Fruit fly (Drosophila melanogaster) whole organism, embryonic: ENCODE data around the gene CG42393.

ENCODE experiments used
- Atf6 ChIP-seq: fragments of 200-800 bp; sonication (Bioruptor generic); IDR thresholded peaks from 2 replicates; pipeline ENCODE4 v1.3.6; 2022; ENCODE audit warnings: missing biosample characterization, missing genetic modification characterization
- BEAF-32 ChIP-seq: fragments of 200-800 bp; sonication (Bioruptor generic); optimal IDR thresholded peaks from 3 replicates; lab custom pipeline; 2017; ENCODE audit warnings: missing biosample characterization, missing genetic modification characterization, mild to moderate bottlenecking, moderate library complexity, missing genetic modification reagents
- BtbVII ChIP-seq: fragments of 200-800 bp; sonication (Bioruptor generic); optimal IDR thresholded peaks from 3 replicates; lab custom pipeline; 2017; ENCODE audit warnings: missing biosample characterization, mild to moderate bottlenecking, missing genetic modification characterization
- CG11456 ChIP-seq: fragments of 200-800 bp; sonication (Bioruptor generic); IDR thresholded peaks from 3 replicates; pipeline ENCODE4 v1.3.6; 2022; ENCODE audit warnings: missing biosample characterization, missing genetic modification characterization
- CG11504 ChIP-seq: fragments of 200-800 bp; sonication (Bioruptor generic); optimal IDR thresholded peaks from 3 replicates; lab custom pipeline; 2019; ENCODE audit warnings: missing biosample characterization, mild to moderate bottlenecking, missing genetic modification characterization, moderate library complexity
- CG12769 ChIP-seq: fragments of 200-800 bp; sonication (Bioruptor generic); optimal IDR thresholded peaks from 2 replicates; lab custom pipeline; 2019; ENCODE audit warnings: missing biosample characterization, mild to moderate bottlenecking, missing genetic modification characterization, moderate library complexity
- CG13123 ChIP-seq: fragments of 200-800 bp; sonication (Bioruptor generic); optimal IDR thresholded peaks from 2 replicates; lab custom pipeline; 2016; ENCODE audit warnings: missing biosample characterization, missing genetic modification characterization
- CG14014 ChIP-seq: fragments of 200-800 bp; sonication (Bioruptor generic); IDR thresholded peaks from 2 replicates; pipeline ENCODE4 v1.3.6; 2022; ENCODE audit warnings: missing biosample characterization, missing genetic modification characterization
- CG1603 ChIP-seq: fragments of 200-800 bp; sonication (Bioruptor generic); optimal IDR thresholded peaks from 2 replicates; lab custom pipeline; 2019; ENCODE audit warnings: missing biosample characterization, mild to moderate bottlenecking, missing genetic modification characterization, moderate library complexity
- CG16779 ChIP-seq: fragments of 200-800 bp; sonication (Bioruptor generic); IDR thresholded peaks from 2 replicates; pipeline ENCODE4 v1.3.6; 2022; ENCODE audit warnings: missing biosample characterization, missing genetic modification characterization
- CG2889 ChIP-seq: fragments of 200-800 bp; sonication (Bioruptor generic); IDR thresholded peaks from 3 replicates; pipeline ENCODE4 v1.3.6; 2022; ENCODE audit warnings: missing biosample characterization, missing genetic modification characterization
- CG30431 ChIP-seq: fragments of 200-800 bp; sonication (Bioruptor generic); optimal IDR thresholded peaks from 2 replicates; lab custom pipeline; 2017; ENCODE audit warnings: missing biosample characterization, missing genetic modification characterization
- CG31365 ChIP-seq: fragments of 200-800 bp; sonication (Bioruptor generic); optimal IDR thresholded peaks from 2 replicates; lab custom pipeline; 2018; ENCODE audit warnings: missing biosample characterization, mild to moderate bottlenecking, missing genetic modification characterization
- CG3281 ChIP-seq: fragments of 200-800 bp; sonication (Bioruptor generic); optimal IDR thresholded peaks from 3 replicates; lab custom pipeline; 2017; ENCODE audit warnings: missing biosample characterization, mild to moderate bottlenecking, missing genetic modification characterization
- CG3838 ChIP-seq: fragments of 200-800 bp; sonication (Bioruptor generic); optimal IDR thresholded peaks from 3 replicates; lab custom pipeline; 2016; ENCODE audit warnings: missing biosample characterization, missing genetic modification characterization
- CG4360 ChIP-seq: fragments of 200-800 bp; sonication (Bioruptor generic); IDR thresholded peaks from 2 replicates; pipeline ENCODE4 v1.3.6; 2022; ENCODE audit warnings: missing biosample characterization, missing genetic modification characterization
- CG5245 ChIP-seq: fragments of 200-800 bp; sonication (Bioruptor generic); optimal IDR thresholded peaks from 3 replicates; lab custom pipeline; 2016; ENCODE audit warnings: missing biosample characterization, missing genetic modification characterization
- CG6854 ChIP-seq: fragments of 200-800 bp; sonication (Bioruptor generic); optimal IDR thresholded peaks from 3 replicates; lab custom pipeline; 2017; ENCODE audit warnings: missing biosample characterization, mild to moderate bottlenecking, missing genetic modification characterization
- CG7987 ChIP-seq: fragments of 200-800 bp; sonication (Bioruptor generic); optimal IDR thresholded peaks from 2 replicates; lab custom pipeline; 2018; ENCODE audit warnings: missing biosample characterization, mild to moderate bottlenecking, missing genetic modification characterization, moderate library complexity
- CG9215 ChIP-seq: fragments of 200-800 bp; sonication (Bioruptor generic); IDR thresholded peaks from 2 replicates; pipeline ENCODE4 v1.3.6; 2022; ENCODE audit warnings: missing biosample characterization, missing genetic modification characterization
- CG9797 ChIP-seq: fragments of 200-800 bp; sonication (Bioruptor generic); optimal IDR thresholded peaks from 3 replicates; lab custom pipeline; 2018; ENCODE audit warnings: missing biosample characterization, mild to moderate bottlenecking, missing genetic modification characterization
- CG9876 ChIP-seq: fragments of 200-800 bp; sonication (Bioruptor generic); optimal IDR thresholded peaks from 2 replicates; lab custom pipeline; 2016; ENCODE audit warnings: missing biosample characterization, missing genetic modification characterization
- CoRest ChIP-seq: fragments of 200-800 bp; sonication (Bioruptor generic); optimal IDR thresholded peaks from 3 replicates; lab custom pipeline; 2018; ENCODE audit warnings: missing biosample characterization, mild to moderate bottlenecking, missing genetic modification characterization, moderate library complexity
- Dbx ChIP-seq: fragments of 200-800 bp; sonication (Bioruptor generic); IDR thresholded peaks from 3 replicates; pipeline ENCODE4 v1.3.6; 2022; ENCODE audit warnings: missing biosample characterization, missing genetic modification characterization
- Fer1 ChIP-seq: fragments of 200-800 bp; sonication (Bioruptor generic); optimal IDR thresholded peaks from 2 replicates; lab custom pipeline; 2017; ENCODE audit warnings: missing biosample characterization, mild to moderate bottlenecking, missing genetic modification characterization
- HHEX ChIP-seq: fragments of 200-800 bp; sonication (Bioruptor generic); optimal IDR thresholded peaks from 3 replicates; lab custom pipeline; 2017; ENCODE audit warnings: missing biosample characterization, mild to moderate bottlenecking, missing genetic modification characterization, missing genetic modification reagents
- Hand ChIP-seq: fragments of 200-800 bp; sonication (Bioruptor generic); optimal IDR thresholded peaks from 2 replicates; lab custom pipeline; 2017; ENCODE audit warnings: mild to moderate bottlenecking, missing biosample characterization, missing genetic modification reagents, missing genetic modification characterization
- Jarid2 ChIP-seq: fragments of 200-800 bp; sonication (Bioruptor generic); optimal IDR thresholded peaks from 3 replicates; lab custom pipeline; 2017; ENCODE audit warnings: mild to moderate bottlenecking, missing biosample characterization, missing genetic modification reagents, missing genetic modification characterization
- MBD-R2 ChIP-seq: fragments of 200-800 bp; sonication (Bioruptor generic); IDR thresholded peaks from 2 replicates; pipeline ENCODE4 v1.3.6; 2022; ENCODE audit warnings: missing biosample characterization, missing genetic modification characterization
- Med ChIP-seq: fragments of 200-800 bp; sonication (Bioruptor generic); peaks from one replicate; lab custom pipeline; 2016; ENCODE audit warnings: missing biosample characterization, missing genetic modification characterization, mild to moderate bottlenecking, inconsistent platforms, moderate library complexity
- Myb ChIP-seq: fragments of 200-800 bp; sonication (Bioruptor generic); optimal IDR thresholded peaks from 2 replicates; lab custom pipeline; 2016; ENCODE audit warnings: missing biosample characterization, missing genetic modification characterization
- NC2α ChIP-seq: fragments of 200-800 bp; sonication (Bioruptor generic); optimal IDR thresholded peaks from 2 replicates; lab custom pipeline; 2016; ENCODE audit warnings: missing biosample characterization, missing genetic modification characterization
- Nf-YC ChIP-seq: fragments of 200-800 bp; optimal IDR thresholded peaks from 3 replicates; lab custom pipeline; 2019; ENCODE audit warnings: missing biosample characterization, mild to moderate bottlenecking, missing genetic modification characterization, moderate library complexity
- Opbp ChIP-seq: fragments of 200-800 bp; sonication (Bioruptor generic); IDR thresholded peaks from 3 replicates; pipeline ENCODE4 v1.3.6; 2022; ENCODE audit warnings: missing biosample characterization, missing genetic modification characterization; ENCODE audit not compliant: partially characterized antibody
- Rfx ChIP-seq: fragments of 200-800 bp; sonication (Bioruptor generic); IDR thresholded peaks from 2 replicates; pipeline ENCODE4 v1.3.6; 2022; ENCODE audit warnings: missing biosample characterization, missing genetic modification characterization
- Spps ChIP-seq: fragments of 200-800 bp; sonication (Bioruptor generic); optimal IDR thresholded peaks from 2 replicates; lab custom pipeline; 2018; ENCODE audit warnings: missing biosample characterization, mild to moderate bottlenecking, missing genetic modification characterization
- Sry-δ ChIP-seq: fragments of 200-800 bp; sonication (Bioruptor generic); optimal IDR thresholded peaks from 2 replicates; lab custom pipeline; 2016; ENCODE audit warnings: missing biosample characterization, missing genetic modification characterization
- Tbp ChIP-seq: fragments of >200 bp; optimal IDR thresholded peaks from 2 replicates; lab custom pipeline; 2018; ENCODE audit warnings: missing biosample characterization, missing genetic modification characterization
- ase ChIP-seq: fragments of 200-800 bp; sonication (Bioruptor generic); IDR thresholded peaks from 3 replicates; pipeline ENCODE4 v1.3.6; 2022; ENCODE audit warnings: missing biosample characterization, missing genetic modification characterization
- br ChIP-seq: fragments of >200 bp; optimal IDR thresholded peaks from 2 replicates; lab custom pipeline; 2017
- dm ChIP-seq: fragments of 200-800 bp; sonication (Bioruptor generic); optimal IDR thresholded peaks from 3 replicates; lab custom pipeline; 2016; ENCODE audit warnings: missing biosample characterization, missing genetic modification characterization
- ftz-f1 ChIP-seq: fragments of 200-800 bp; sonication (Bioruptor generic); optimal IDR thresholded peaks from 2 replicates; lab custom pipeline; 2016; ENCODE audit warnings: missing biosample characterization, missing genetic modification characterization
- gt ChIP-seq: fragments of 200-800 bp; sonication (Bioruptor generic); IDR thresholded peaks from 2 replicates; pipeline ENCODE4 v1.3.6; 2022; ENCODE audit warnings: missing biosample characterization, missing genetic modification characterization
- ind ChIP-seq: fragments of 200-800 bp; sonication (Bioruptor generic); optimal IDR thresholded peaks from 3 replicates; lab custom pipeline; 2016; ENCODE audit warnings: missing biosample characterization, missing genetic modification characterization
- lab ChIP-seq: fragments of 200-800 bp; sonication (Bioruptor generic); optimal IDR thresholded peaks from 3 replicates; lab custom pipeline; 2017; ENCODE audit warnings: missing biosample characterization, missing genetic modification characterization, mild to moderate bottlenecking, moderate library complexity, missing genetic modification reagents
- mirr ChIP-seq: fragments of 200-800 bp; sonication (Bioruptor generic); optimal IDR thresholded peaks from 3 replicates; lab custom pipeline; 2018; ENCODE audit warnings: missing biosample characterization, mild to moderate bottlenecking, missing genetic modification characterization
- ranshi ChIP-seq: fragments of 200-800 bp; sonication (Bioruptor generic); IDR thresholded peaks from 2 replicates; pipeline ENCODE4 v1.3.6; 2022; ENCODE audit warnings: missing biosample characterization, missing genetic modification characterization
- rib ChIP-seq: fragments of 200-800 bp; sonication (Bioruptor generic); IDR thresholded peaks from 2 replicates; pipeline ENCODE4 v1.3.6; 2022; ENCODE audit warnings: missing biosample characterization, missing genetic modification characterization
- scrt ChIP-seq: fragments of 200-800 bp; sonication (Bioruptor generic); optimal IDR thresholded peaks from 2 replicates; lab custom pipeline; 2018; ENCODE audit warnings: missing biosample characterization, mild to moderate bottlenecking, missing genetic modification characterization, moderate library complexity
- sqz ChIP-seq: fragments of 200-800 bp; sonication (Bioruptor generic); optimal IDR thresholded peaks from 3 replicates; lab custom pipeline; 2018; ENCODE audit warnings: missing biosample characterization, mild to moderate bottlenecking, missing genetic modification characterization
- stwl ChIP-seq: fragments of 200-800 bp; sonication (Bioruptor generic); optimal IDR thresholded peaks from 3 replicates; lab custom pipeline; 2018; ENCODE audit warnings: missing biosample characterization, mild to moderate bottlenecking, missing genetic modification characterization, moderate library complexity
- usp ChIP-seq: fragments of >200 bp; optimal IDR thresholded peaks from 2 replicates; lab custom pipeline; 2017; ENCODE audit warnings: missing biosample characterization, missing genetic modification characterization

Gene CG42393

DNA sequence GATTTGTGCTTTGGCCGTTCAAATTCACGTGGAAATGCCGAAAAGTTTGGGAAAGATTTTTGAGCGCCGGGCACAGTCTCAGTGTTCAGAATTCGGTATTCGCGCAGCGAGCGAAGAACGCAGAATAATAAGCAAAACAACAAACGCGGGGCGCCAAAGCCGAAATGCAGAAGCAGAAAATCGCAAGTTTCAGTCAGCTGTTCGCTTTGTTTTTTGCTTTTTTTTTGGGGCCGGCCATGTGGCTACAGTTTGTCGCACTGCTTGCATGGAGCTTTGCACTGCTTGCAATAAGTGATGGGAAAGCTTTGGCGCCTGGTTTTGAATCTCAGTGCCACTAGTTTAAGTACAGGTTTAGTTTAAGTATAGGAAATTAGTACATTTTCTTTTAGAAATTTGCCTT is 16.6 kb upstream of the CG42393 start (continued):
- 0 out of 3 replicates have a peak, but pooled peaks have one; percentile 43 for TF ChIP-seq CG11456
- peak; percentile 30 for TF ChIP-seq Fer1 (GFP tag; lab: Kevin White, UChicago)
- TF ChIP-seq CG3838 (GFP tag; lab: Kevin White, UChicago) = no peak
- TF ChIP-seq Rfx = peak; percentile 45; the same call in 1 of the 2 replicates
- TF ChIP-seq ftz-f1 (GFP tag; lab: Kevin White, UChicago) = peak; percentile 87
- TF ChIP-seq usp (GFP tag; lab: Kevin White, UChicago) = no peak
- TF ChIP-seq CG9876 (GFP tag; lab: Kevin White, UChicago) = no peak
- TF ChIP-seq CG30431 (GFP tag; lab: Kevin White, UChicago) = no peak
- no peak for TF ChIP-seq CoRest (tag; lab: Kevin White, UChicago)
- TF ChIP-seq CG5245 (GFP tag; lab: Kevin White, UChicago) = no peak
- peak; percentile 98 for TF ChIP-seq CG31365 (tag; lab: Kevin White, UChicago)
- no peak for TF ChIP-seq HHEX (GFP tag; lab: Kevin White, UChicago)
- TF ChIP-seq sqz (GFP tag; lab: Kevin White, UChicago) = peak; percentile 93
- no peak for TF ChIP-seq CG9797 (GFP tag; lab: Kevin White, UChicago)
- TF ChIP-seq ranshi = no peak
- TF ChIP-seq CG13123 (GFP tag; lab: Kevin White, UChicago) = no peak
- peak; percentile 39; the same call in 1 of the 2 replicates for TF ChIP-seq MBD-R2 (GFP tag; lab: Robert Waterston, UW)
- TF ChIP-seq Sry-δ = peak; percentile 29
- no peak for TF ChIP-seq ase (GFP tag; lab: Robert Waterston, UW)
- no peak; the same call in 1 of the 2 replicates for TF ChIP-seq CG14014 (GFP tag; lab: Robert Waterston, UW)
- TF ChIP-seq CG2889 = no peak
- peak; percentile 15 for TF ChIP-seq CG3281
- no peak for TF ChIP-seq CG16779
- TF ChIP-seq Hand = no peak
- TF ChIP-seq dm (GFP tag; lab: Kevin White, UChicago) = peak; percentile 76
- peak; percentile 4 for TF ChIP-seq Jarid2 (GFP tag; lab: Kevin White, UChicago)
- peak; percentile 17 for TF ChIP-seq BEAF-32
- TF ChIP-seq br (lab: Kevin White, UChicago) = no peak
- TF ChIP-seq scrt (GFP tag; lab: Kevin White, UChicago) = peak; percentile 12
- peak; percentile 43 for TF ChIP-seq Nf-YC
- peak; percentile 35 for TF ChIP-seq CG12769 (tag; lab: Kevin White, UChicago)
- no peak for TF ChIP-seq Spps (tag; lab: Kevin White, UChicago)
- TF ChIP-seq CG4360 (GFP tag; lab: Robert Waterston, UW) = no peak
- peak; percentile 2 for TF ChIP-seq CG7987
- TF ChIP-seq Tbp (GFP tag; lab: Kevin White, UChicago) = no peak
- peak; percentile 38; the same call in 1 of the 2 replicates for TF ChIP-seq rib (GFP tag; lab: Robert Waterston, UW)
- TF ChIP-seq Myb (GFP tag; lab: Kevin White, UChicago) = peak; percentile 4
- TF ChIP-seq BtbVII = no peak
- no peak for TF ChIP-seq CG9215 (GFP tag; lab: Robert Waterston, UW)
- TF ChIP-seq ind (GFP tag; lab: Kevin White, UChicago) = no peak
- TF ChIP-seq Med (GFP tag; lab: Kevin White, UChicago) = peak; percentile 31
- TF ChIP-seq lab (GFP tag; lab: Kevin White, UChicago) = peak; percentile 22
- peak; percentile 5 for TF ChIP-seq CG11504
- TF ChIP-seq Atf6 (GFP tag; lab: Robert Waterston, UW) = no peak
- TF ChIP-seq Dbx (GFP tag; lab: Robert Waterston, UW) = peak; percentile 52; the same call in 1 of the 3 replicates
- TF ChIP-seq gt (GFP tag; lab: Robert Waterston, UW) = no peak
- TF ChIP-seq stwl (tag; lab: Kevin White, UChicago) = no peak
- TF ChIP-seq mirr = no peak
- peak; percentile 7 for TF ChIP-seq CG1603
- peak; percentile 55; the same call in 2 of the 3 replicates for TF ChIP-seq Opbp (GFP tag; lab: Robert Waterston, UW)
- no peak for TF ChIP-seq CG6854 (GFP tag; lab: Kevin White, UChicago)
- no peak for TF ChIP-seq NC2α (GFP tag; lab: Kevin White, UChicago)
